Worm (Caenorhabditis elegans) whole organism, L4 larva: ENCODE data around the gene nspc-20.

Experiments used
- arid-1 ChIP-seq: fragments of 200-800 bp; sonication (Bioruptor generic); conservative IDR thresholded peaks from 2 replicates; pipeline ENCODE4 v1.3.6; 2022; ENCODE audit warnings: missing genetic modification reagents, missing genetic modification characterization, missing compliant biosample characterization
- ceh-20 ChIP-seq: fragments of 200-800 bp; sonication (Bioruptor generic); IDR thresholded peaks from 2 replicates; pipeline ENCODE4 v1.3.6; 2022; ENCODE audit warnings: missing genetic modification reagents, missing genetic modification characterization, missing compliant biosample characterization
- nhr-28 ChIP-seq: fragments of 150-350 bp; optimal IDR thresholded peaks from 2 replicates; lab custom pipeline; 2014; ENCODE audit warnings: missing biosample characterization, missing genetic modification characterization

ce11 chrX:14505578-14506353, 24.2 kb downstream of the nspc-20 start:
- 0 out of 2 replicates have a peak, but pooled peaks have one; percentile 26 for TF ChIP-seq ceh-20 (GFP tag; lab: Robert Waterston, UW)
- TF ChIP-seq nhr-28 (tag; lab: Kevin White, UChicago) = peak; percentile 92
- no peak for TF ChIP-seq arid-1
